Worm (Caenorhabditis elegans) whole organism, young adult: ENCODE data around the gene pptr-1.
A peak's percentile ranks its signal among the peaks of the same experiment; 100 is the strongest.

ENCODE experiments used
- C17E4.6 ChIP-seq: fragments of 200-800 bp; sonication (Bioruptor generic); IDR thresholded peaks from 2 replicates; pipeline ENCODE4 v1.3.6; 2022; ENCODE audit warnings: missing genetic modification reagents, missing genetic modification characterization, missing compliant biosample characterization
- D2030.7 ChIP-seq: fragments of 200-800 bp; sonication (Bioruptor generic); IDR thresholded peaks from 2 replicates; pipeline ENCODE4 v1.3.6; 2022; ENCODE audit warnings: missing genetic modification reagents, missing genetic modification characterization, missing compliant biosample characterization
- F10E7.11 ChIP-seq: sonication (generic microtip); optimal IDR thresholded peaks from 2 replicates; lab custom pipeline; 2017; ENCODE audit warnings: mild to moderate bottlenecking, missing genetic modification characterization, moderate library complexity, missing compliant biosample characterization
- F33H1.4 ChIP-seq: fragments of 200-800 bp; sonication (Bioruptor generic); IDR thresholded peaks from 2 replicates; pipeline ENCODE4 v1.3.6; 2022; ENCODE audit warnings: missing genetic modification reagents, missing genetic modification characterization, missing compliant biosample characterization
- F37B4.10 ChIP-seq: fragments of 200-800 bp; sonication (Bioruptor generic); IDR thresholded peaks from 2 replicates; pipeline ENCODE4 v1.3.6; 2022; ENCODE audit warnings: missing genetic modification characterization, missing compliant biosample characterization
- F39B2.1 ChIP-seq: fragments of 200-800 bp; sonication (Bioruptor generic); IDR thresholded peaks from 2 replicates; pipeline ENCODE4 v1.3.6; 2022; ENCODE audit warnings: missing genetic modification reagents, missing genetic modification characterization, missing compliant biosample characterization
- F52B5.7 ChIP-seq: sonication (generic microtip); optimal IDR thresholded peaks from 2 replicates; lab custom pipeline; 2016; ENCODE audit warnings: mild to moderate bottlenecking, missing genetic modification characterization, missing compliant biosample characterization
- F55B11.4 ChIP-seq: sonication (generic microtip); optimal IDR thresholded peaks from 2 replicates; lab custom pipeline; 2016; ENCODE audit warnings: missing compliant biosample characterization, missing genetic modification characterization, borderline replicate concordance; ENCODE audit not compliant: insufficient read depth
- F57A8.1 ChIP-seq: fragments of 200-800 bp; sonication (Bioruptor generic); optimal IDR thresholded peaks from 2 replicates; lab custom pipeline; 2018; ENCODE audit warnings: mild to moderate bottlenecking, missing genetic modification characterization, moderate library complexity, missing compliant biosample characterization
- F57C9.4 ChIP-seq: sonication (generic microtip); optimal IDR thresholded peaks from 2 replicates; lab custom pipeline; 2017; ENCODE audit warnings: mild to moderate bottlenecking, missing genetic modification characterization, missing compliant biosample characterization
- T07F8.4 ChIP-seq: sonication (generic microtip); optimal IDR thresholded peaks from 2 replicates; lab custom pipeline; 2016; ENCODE audit warnings: mild to moderate bottlenecking, missing genetic modification characterization, moderate library complexity, missing compliant biosample characterization
- T26A5.8 ChIP-seq: sonication (generic microtip); optimal IDR thresholded peaks from 2 replicates; lab custom pipeline; 2016; ENCODE audit warnings: missing genetic modification characterization, missing compliant biosample characterization
- Y56A3A.18 ChIP-seq: fragments of 200-800 bp; sonication (Bioruptor generic); IDR thresholded peaks from 2 replicates; pipeline ENCODE4 v1.3.6; 2022; ENCODE audit warnings: missing genetic modification reagents, missing genetic modification characterization, missing compliant biosample characterization
- Y67H2A.10 ChIP-seq: fragments of 200-800 bp; sonication (Bioruptor generic); conservative IDR thresholded peaks from 2 replicates; pipeline ENCODE4 v1.3.6; 2022; ENCODE audit warnings: missing genetic modification reagents, missing genetic modification characterization, missing compliant biosample characterization
- Y95B8A.8 ChIP-seq: fragments of 200-800 bp; sonication (Bioruptor generic); IDR thresholded peaks from 2 replicates; pipeline ENCODE4 v1.3.6; 2022; ENCODE audit warnings: missing genetic modification reagents, missing genetic modification characterization, missing compliant biosample characterization
- ama-1 ChIP-seq, 3 experiments: fragments of 150-350 bp in 1 of 3; sonication (generic microtip) in 2 of 3; optimal IDR thresholded peaks; 2 replicates each; lab custom pipeline; 2014 to 2018; ENCODE audit warnings: missing biosample characterization in 2 of 3, missing genetic modification characterization in 2 of 3, missing genetic modification reagents in 2 of 3
- aptf-3 ChIP-seq: fragments of 200-800 bp; sonication (Bioruptor generic); IDR thresholded peaks from 2 replicates; pipeline ENCODE4 v1.3.6; 2022; ENCODE audit warnings: missing genetic modification characterization, missing compliant biosample characterization
- bed-1 ChIP-seq: fragments of 200-800 bp; sonication (Bioruptor generic); IDR thresholded peaks from 2 replicates; pipeline ENCODE4 v1.3.6; 2022; ENCODE audit warnings: missing genetic modification reagents, missing genetic modification characterization, missing compliant biosample characterization
- bed-2 ChIP-seq: fragments of 200-800 bp; sonication (Bioruptor generic); IDR thresholded peaks from 2 replicates; pipeline ENCODE4 v1.3.6; 2022; ENCODE audit warnings: missing genetic modification reagents, missing genetic modification characterization, missing compliant biosample characterization
- ceh-100 ChIP-seq: fragments of 200-800 bp; sonication (Bioruptor generic); IDR thresholded peaks from 2 replicates; pipeline ENCODE4 v1.3.6; 2022; ENCODE audit warnings: missing genetic modification reagents, missing genetic modification characterization, missing compliant biosample characterization
- dox-1 ChIP-seq: fragments of 200-800 bp; sonication (Bioruptor generic); IDR thresholded peaks from 2 replicates; pipeline ENCODE4 v1.3.6; 2022; ENCODE audit warnings: missing genetic modification reagents, missing genetic modification characterization, missing compliant biosample characterization
- dpff-1 ChIP-seq: sonication (generic microtip); optimal IDR thresholded peaks from 2 replicates; lab custom pipeline; 2017; ENCODE audit warnings: mild to moderate bottlenecking, missing genetic modification characterization, missing compliant biosample characterization
- egl-18 ChIP-seq: fragments of 200-800 bp; sonication (Bioruptor generic); IDR thresholded peaks from 2 replicates; pipeline ENCODE4 v1.3.6; 2022; ENCODE audit warnings: missing genetic modification reagents, missing genetic modification characterization, missing compliant biosample characterization
- egl-44 ChIP-seq: fragments of 200-800 bp; sonication (Bioruptor generic); IDR thresholded peaks from 2 replicates; pipeline ENCODE4 v1.3.6; 2022; ENCODE audit warnings: missing genetic modification reagents, missing genetic modification characterization, missing compliant biosample characterization
- fkh-3 ChIP-seq: sonication (generic microtip); optimal IDR thresholded peaks from 2 replicates; lab custom pipeline; 2016; ENCODE audit warnings: mild to moderate bottlenecking, missing genetic modification characterization, missing compliant biosample characterization
- gei-17 ChIP-seq: fragments of 200-800 bp; sonication (Bioruptor generic); optimal IDR thresholded peaks from 2 replicates; lab custom pipeline; 2018; ENCODE audit warnings: mild to moderate bottlenecking, missing genetic modification characterization, missing compliant biosample characterization
- hlh-12 ChIP-seq: sonication (generic microtip); optimal IDR thresholded peaks from 2 replicates; lab custom pipeline; 2016; ENCODE audit warnings: missing genetic modification characterization, missing compliant biosample characterization
- hmg-1.2 ChIP-seq: fragments of 200-800 bp; sonication (Bioruptor generic); IDR thresholded peaks from 2 replicates; pipeline ENCODE4 v1.3.6; 2022; ENCODE audit warnings: missing genetic modification reagents, missing genetic modification characterization, missing compliant biosample characterization
- hmg-20 ChIP-seq: fragments of 200-800 bp; sonication (Bioruptor generic); IDR thresholded peaks from 2 replicates; pipeline ENCODE4 v1.3.6; 2022; ENCODE audit warnings: missing genetic modification reagents, missing genetic modification characterization, missing compliant biosample characterization
- hsf-1 ChIP-seq: fragments of 200-800 bp; sonication (Bioruptor generic); IDR thresholded peaks from 2 replicates; pipeline ENCODE4 v1.3.6; 2022; ENCODE audit warnings: missing genetic modification reagents, missing genetic modification characterization, missing compliant biosample characterization
- let-526 ChIP-seq: fragments of 200-800 bp; sonication (Bioruptor generic); IDR thresholded peaks from 2 replicates; pipeline ENCODE4 v1.3.6; 2022; ENCODE audit warnings: missing genetic modification reagents, missing genetic modification characterization, missing compliant biosample characterization
- lin-35 ChIP-seq, 3 experiments: fragments of 150-350 bp in 2 of 3; sonication (generic microtip) in 1 of 3; optimal IDR thresholded peaks; 2 replicates each; lab custom pipeline; 2014 to 2018; ENCODE audit warnings: missing biosample characterization in 3 of 3, missing genetic modification characterization in 3 of 3, missing genetic modification reagents in 3 of 3
- lsl-1 ChIP-seq: fragments of 200-800 bp; sonication (Bioruptor generic); optimal IDR thresholded peaks from 2 replicates; lab custom pipeline; 2018; ENCODE audit warnings: mild to moderate bottlenecking, missing genetic modification characterization, moderate library complexity, missing compliant biosample characterization
- madf-3 ChIP-seq: fragments of 200-800 bp; sonication (Bioruptor generic); IDR thresholded peaks from 2 replicates; pipeline ENCODE4 v1.3.6; 2022; ENCODE audit warnings: missing genetic modification reagents, missing genetic modification characterization, missing compliant biosample characterization
- mel-28 ChIP-seq: sonication (generic microtip); optimal IDR thresholded peaks from 2 replicates; lab custom pipeline; 2016; ENCODE audit warnings: borderline replicate concordance, mild to moderate bottlenecking, missing genetic modification characterization, missing compliant biosample characterization
- mxl-1 ChIP-seq: sonication (generic microtip); optimal IDR thresholded peaks from 2 replicates; lab custom pipeline; 2016; ENCODE audit warnings: missing genetic modification characterization, missing compliant biosample characterization
- nfya-2 ChIP-seq: fragments of 200-800 bp; sonication (Bioruptor generic); IDR thresholded peaks from 2 replicates; pipeline ENCODE4 v1.3.6; 2022; ENCODE audit warnings: missing genetic modification reagents, missing genetic modification characterization, missing compliant biosample characterization
- nhr-120 ChIP-seq: fragments of 200-800 bp; sonication (Bioruptor generic); IDR thresholded peaks from 2 replicates; pipeline ENCODE4 v1.3.6; 2022; ENCODE audit warnings: missing genetic modification characterization, missing compliant biosample characterization
- nhr-90 ChIP-seq: sonication (generic microtip); optimal IDR thresholded peaks from 2 replicates; lab custom pipeline; 2016; ENCODE audit warnings: missing genotype, mild to moderate bottlenecking, missing genetic modification characterization, missing compliant biosample characterization
- pbrm-1 ChIP-seq: fragments of 200-800 bp; sonication (Bioruptor generic); IDR thresholded peaks from 2 replicates; pipeline ENCODE4 v1.3.6; 2022; ENCODE audit warnings: missing genetic modification reagents, missing genetic modification characterization, missing compliant biosample characterization
- rcor-1 ChIP-seq: fragments of 200-800 bp; sonication (Bioruptor generic); IDR thresholded peaks from 2 replicates; pipeline ENCODE4 v1.3.6; 2022; ENCODE audit warnings: missing genetic modification reagents, missing genetic modification characterization, missing compliant biosample characterization
- rpc-1 ChIP-seq, 2 experiments: fragments of 150-350 bp in 1 of 2; sonication (generic microtip) in 1 of 2; optimal IDR thresholded peaks; 2 replicates each; lab custom pipeline; 2014 to 2018; ENCODE audit warnings: missing biosample characterization in 1 of 2, missing genetic modification characterization in 1 of 2, missing genetic modification reagents in 1 of 2, missing genotype in 1 of 2
- snpc-1.3 ChIP-seq: sonication (generic microtip); optimal IDR thresholded peaks from 2 replicates; lab custom pipeline; 2017; ENCODE audit warnings: missing genetic modification characterization, mild to moderate bottlenecking, missing compliant biosample characterization, antibody characterized with exemption, moderate library complexity, missing genotype, missing genetic modification reagents; ENCODE audit not compliant: insufficient read depth
- tbp1 ChIP-seq: fragments of 200-800 bp; sonication (Bioruptor generic); optimal IDR thresholded peaks from 2 replicates; lab custom pipeline; 2018; ENCODE audit warnings: mild to moderate bottlenecking, missing genetic modification characterization, missing compliant biosample characterization
- unc-130 ChIP-seq: sonication (generic microtip); optimal IDR thresholded peaks from 2 replicates; lab custom pipeline; 2016; ENCODE audit warnings: missing genetic modification reagents, missing genetic modification characterization, missing compliant biosample characterization
- zim-3 ChIP-seq: sonication (generic microtip); optimal IDR thresholded peaks from 2 replicates; lab custom pipeline; 2017; ENCODE audit warnings: mild to moderate bottlenecking, missing genetic modification characterization, moderate library complexity, missing compliant biosample characterization
- ztf-18 ChIP-seq: sonication (generic microtip); optimal IDR thresholded peaks from 2 replicates; lab custom pipeline; 2016; ENCODE audit warnings: missing genotype, mild to moderate bottlenecking, missing genetic modification characterization, missing compliant biosample characterization
- ztf-25 ChIP-seq: fragments of 200-800 bp; sonication (Bioruptor generic); IDR thresholded peaks from 2 replicates; pipeline ENCODE4 v1.3.6; 2022; ENCODE audit warnings: missing genetic modification reagents, missing genetic modification characterization, missing compliant biosample characterization
- ztf-26 ChIP-seq: sonication (generic microtip); optimal IDR thresholded peaks from 2 replicates; lab custom pipeline; 2017; ENCODE audit warnings: missing genetic modification characterization, missing compliant biosample characterization

The pptr-1 gene

DNA sequence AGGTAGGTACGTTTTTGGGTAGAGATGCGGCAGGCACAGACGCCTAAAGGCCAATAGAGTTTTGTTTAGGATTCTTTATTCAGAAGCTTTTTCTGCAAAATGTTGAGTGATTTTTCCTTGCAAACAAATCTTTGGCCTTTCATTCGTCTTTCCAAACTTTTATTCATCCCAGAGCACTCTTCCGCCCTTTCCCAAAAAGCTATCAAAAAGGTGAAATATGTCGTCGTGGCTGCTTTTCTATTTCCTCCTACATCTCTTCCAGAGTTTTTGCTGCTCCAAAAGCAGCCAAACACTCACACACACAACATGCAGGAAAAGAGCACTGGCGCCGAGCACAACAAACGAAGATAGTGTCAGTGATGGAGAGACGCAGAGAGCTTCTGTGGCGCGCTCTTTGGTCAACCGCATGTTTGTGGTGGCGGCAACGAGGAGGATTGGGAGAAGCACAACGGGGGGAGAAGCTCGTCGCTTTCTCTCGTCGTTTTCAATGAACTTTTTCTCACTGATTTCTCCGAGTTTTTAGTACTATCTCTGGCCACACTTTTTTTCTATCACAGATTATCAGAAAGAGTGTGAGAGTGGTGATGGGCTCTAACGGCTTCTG, 6.4 kb upstream of the pptr-1 start (continued):
- TF ChIP-seq F57C9.4 (no peak), dox-1 (GFP tag; lab: Robert Waterston, UW) (peak; percentile 42; the same call in 1 of the 2 replicates), fkh-3 (no peak), nfya-2 (GFP tag; lab: Robert Waterston, UW) (no peak), F55B11.4 (tag; lab: Kevin White, UChicago) (no peak), hmg-20 (no peak), egl-18 (GFP tag; lab: Robert Waterston, UW) (no peak), hsf-1 (GFP tag; lab: Robert Waterston, UW) (no peak), ama-1 (optimal IDR thresholded peaks at IDR 0.05; lab: Kevin White, UChicago) (no peak), ama-1 (GFP tag; optimal IDR thresholded peaks at IDR 0.05; lab: Kevin White, UChicago) (no peak), ztf-25 (GFP tag; lab: Robert Waterston, UW) (no peak), F33H1.4 (no peak), rpc-1 (optimal IDR thresholded peaks at IDR 0.05; lab: Kevin White, UChicago) (no peak), rpc-1 (tag; optimal IDR thresholded peaks at IDR 0.05; lab: Kevin White, UChicago) (no peak), D2030.7 (GFP tag; lab: Robert Waterston, UW) (no peak), tbp1 (GFP tag; lab: Kevin White, UChicago) (no peak), aptf-3 (GFP tag; lab: Robert Waterston, UW) (no peak), hmg-1.2 (GFP tag; lab: Robert Waterston, UW) (peak; percentile 77), T07F8.4 (no peak), C17E4.6 (no peak), lsl-1 (GFP tag; lab: Kevin White, UChicago) (no peak), Y95B8A.8 (GFP tag; lab: Robert Waterston, UW) (no peak), nhr-120 (no peak), zim-3 (no peak), dpff-1 (tag; lab: Kevin White, UChicago) (no peak), F57A8.1 (GFP tag; lab: Kevin White, UChicago) (no peak), bed-1 (GFP tag; lab: Robert Waterston, UW) (no peak), nhr-90 (tag; lab: Kevin White, UChicago) (no peak), egl-44 (GFP tag; lab: Robert Waterston, UW) (no peak), pbrm-1 (no peak), ceh-100 (GFP tag; lab: Robert Waterston, UW) (no peak), mxl-1 (no peak), Y56A3A.18 (GFP tag; lab: Robert Waterston, UW) (0 out of 2 replicates have a peak, but pooled peaks have one; percentile 45), rcor-1 (GFP tag; lab: Robert Waterston, UW) (no peak), T26A5.8 (tag; lab: Kevin White, UChicago) (no peak), ztf-18 (tag; lab: Kevin White, UChicago) (no peak), hlh-12 (tag; lab: Kevin White, UChicago) (no peak), madf-3 (GFP tag; lab: Robert Waterston, UW) (no peak), gei-17 (GFP tag; lab: Kevin White, UChicago) (peak; percentile 12), bed-2 (GFP tag; lab: Robert Waterston, UW) (no peak), F10E7.11 (no peak), ztf-26 (tag; lab: Kevin White, UChicago) (no peak), let-526 (GFP tag; lab: Robert Waterston, UW) (peak; percentile 63; the same call in 1 of the 2 replicates), snpc-1.3 (tag; lab: Kevin White, UChicago) (no peak), Y67H2A.10 (GFP tag; lab: Robert Waterston, UW) (no peak), lin-35 (GFP tag; optimal IDR thresholded peaks at IDR 0.05; lab: Kevin White, UChicago) (no peak), F52B5.7 (tag; lab: Kevin White, UChicago) (no peak), F39B2.1 (no peak), mel-28 (tag; lab: Kevin White, UChicago) (no peak), unc-130 (GFP tag; lab: Kevin White, UChicago) (no peak), F37B4.10 (GFP tag; lab: Robert Waterston, UW) (no peak)
